Fruit fly (Drosophila melanogaster) whole organism, prepupa: ENCODE data around the gene CG8372.

Experiments
- CG31627 ChIP-seq: fragments of 200-800 bp; sonication (Bioruptor generic); optimal IDR thresholded peaks from 3 replicates; lab custom pipeline; 2016; ENCODE audit warnings: missing biosample characterization, missing genetic modification characterization
- CG8632 ChIP-seq: fragments of 200-800 bp; sonication (Bioruptor generic); optimal IDR thresholded peaks from 3 replicates; lab custom pipeline; 2016; ENCODE audit warnings: missing biosample characterization, missing genetic modification characterization
- Smox ChIP-seq: fragments of 200-800 bp; sonication (Bioruptor generic); optimal IDR thresholded peaks from 3 replicates; lab custom pipeline; 2016; ENCODE audit warnings: missing biosample characterization, missing genetic modification characterization
- Sox102F ChIP-seq: fragments of 200-800 bp; sonication (Bioruptor generic); optimal IDR thresholded peaks from 2 replicates; lab custom pipeline; 2016; ENCODE audit warnings: missing biosample characterization, mild to moderate bottlenecking, missing genetic modification characterization

DNA sequence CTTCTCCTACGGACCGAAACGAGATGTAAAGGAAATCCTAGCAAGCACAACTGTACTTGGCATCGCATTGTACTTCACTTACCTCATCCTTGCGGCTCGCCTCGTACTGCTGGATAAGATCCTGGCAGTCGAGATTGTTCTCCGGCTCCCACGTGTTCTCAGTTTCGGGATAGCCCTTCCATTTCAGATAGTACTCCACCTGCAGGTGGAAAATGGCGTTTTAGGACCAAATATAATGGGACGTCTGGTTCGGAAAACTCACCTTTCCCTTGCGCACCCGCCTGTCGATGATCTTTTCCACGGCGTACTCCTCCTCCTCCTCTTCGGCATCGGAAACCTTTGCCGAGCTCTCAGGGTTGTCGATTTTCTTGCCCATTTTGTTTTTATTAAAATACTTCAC is 2.2 kb downstream of the CG8372 start:
- TF ChIP-seq Smox: no peak
- no peak for TF ChIP-seq Sox102F (GFP tag; lab: Kevin White, UChicago)
- TF ChIP-seq CG31627 (GFP tag; lab: Kevin White, UChicago): no peak
- no peak for TF ChIP-seq CG8632 (GFP tag; lab: Kevin White, UChicago)
